Worm (Caenorhabditis elegans): ENCODE data around the gene nkb-3.

nkb-3 gene

ce11 chrX:13768562-13768961, 1.8 kb downstream of the nkb-3 start (continued):
- TF ChIP-seq fkh-4 (tag; optimal IDR thresholded peaks at IDR 0.05; ENCODE audit: borderline replicate concordance) (no peak), tlp-1 (tag; optimal IDR thresholded peaks at IDR 0.05) (no peak), lin-13 (GFP tag; optimal IDR thresholded peaks at IDR 0.05) (peak; percentile 0), ztf-11 (tag; optimal IDR thresholded peaks at IDR 0.05) (no peak), unc-86 (tag; optimal IDR thresholded peaks at IDR 0.05) (peak; percentile 52), pax-3 (tag; optimal IDR thresholded peaks at IDR 0.05) (no peak), unc-62 (GFP tag; optimal IDR thresholded peaks at IDR 0.05) (no peak), nhr-84 (tag; optimal IDR thresholded peaks at IDR 0.05) (no peak), ets-5 (GFP tag; IDR thresholded peaks at IDR 0.05) (no peak), zag-1 (tag; optimal IDR thresholded peaks at IDR 0.05) (peak; percentile 63), mef-2 (tag; optimal IDR thresholded peaks at IDR 0.05) (peak; percentile 33), irx-1 (tag; optimal IDR thresholded peaks at IDR 0.05) (no peak), ceh-88 (GFP tag; IDR thresholded peaks at IDR 0.05) (no peak), vab-15 (tag; optimal IDR thresholded peaks at IDR 0.05) (no peak), unc-98 (GFP tag; IDR thresholded peaks at IDR 0.05) (no peak), nhr-76 (tag; optimal IDR thresholded peaks at IDR 0.05) (no peak), nhr-90 (tag; optimal IDR thresholded peaks at IDR 0.05; ENCODE audit: poor library complexity) (no peak), snu-23 (GFP tag; optimal IDR thresholded peaks at IDR 0.05) (peak; percentile 16), blmp-1 (tag; optimal IDR thresholded peaks at IDR 0.05) (peak; percentile 3), egl-27 (tag; optimal IDR thresholded peaks at IDR 0.05) (peak in 1 of 2 experiments; percentile 4), aha-1 (tag; optimal IDR thresholded peaks at IDR 0.05) (no peak), ceh-63 (GFP tag; optimal IDR thresholded peaks at IDR 0.05) (no peak), lin-39 (tag; optimal IDR thresholded peaks at IDR 0.05) (no peak), lsy-2 (tag; optimal IDR thresholded peaks at IDR 0.05) (peak; percentile 14 to 61), isw-1 (GFP tag; IDR thresholded peaks at IDR 0.05) (peak; percentile 19; the same call in 1 of the 2 replicates), C34B4.2 (tag; optimal IDR thresholded peaks at IDR 0.05) (no peak), ceh-8 (GFP tag; optimal IDR thresholded peaks at IDR 0.05) (peak; percentile 12), F16B12.6 (tag; optimal IDR thresholded peaks at IDR 0.05) (no peak), ceh-82 (tag; optimal IDR thresholded peaks at IDR 0.05) (peak in 1 of 3 experiments; percentile 32)

ce11 chrX:13767282-13767681, 3.1 kb downstream of the nkb-3 start:
- TF ChIP-seq ceh-8 (GFP tag; optimal IDR thresholded peaks at IDR 0.05) (no peak), elt-2 (tag; optimal IDR thresholded peaks at IDR 0.05) (peak; percentile 13)

- TF ChIP-seq elt-2 (tag; optimal IDR thresholded peaks at IDR 0.05) = peak; percentile 70
- TF ChIP-seq aly-2 (tag; optimal IDR thresholded peaks at IDR 0.05) = no peak
These were observed 10.5 kb downstream of the nkb-3 start, which contains the start of gene cest-13 for ce11 chrX:13759676-13760447. Gene cest-13 (plus strand): TSS chrX:13760237.

- TF ChIP-seq nhr-77 (tag; optimal IDR thresholded peaks at IDR 0.05) (no peak), pax-3 (tag; optimal IDR thresholded peaks at IDR 0.05) (no peak), unc-86 (tag; optimal IDR thresholded peaks at IDR 0.05) (no peak), ceh-88 (GFP tag; IDR thresholded peaks at IDR 0.05) (no peak), sox-4 (tag; optimal IDR thresholded peaks at IDR 0.05) (no peak), sup-37 (GFP tag; optimal IDR thresholded peaks at IDR 0.05) (no peak), nhr-85 (tag) (no peak), lin-39 (tag; optimal IDR thresholded peaks at IDR 0.05) (no peak), Y116A8C.19 (tag; optimal IDR thresholded peaks at IDR 0.05; ENCODE audit: borderline replicate concordance) (no peak), lsy-2 (tag; optimal IDR thresholded peaks at IDR 0.05) (no peak), ceh-90 (tag; optimal IDR thresholded peaks at IDR 0.05) (no peak), nhr-76 (tag; optimal IDR thresholded peaks at IDR 0.05) (no peak), lin-35 (GFP tag; optimal IDR thresholded peaks at IDR 0.05) (no peak), nhr-90 (tag; optimal IDR thresholded peaks at IDR 0.05; ENCODE audit: poor library complexity) (no peak), jun-1 (tag; optimal IDR thresholded peaks at IDR 0.05) (no peak), nhr-237 (tag; optimal IDR thresholded peaks at IDR 0.05) (no peak), elt-2 (tag; optimal IDR thresholded peaks at IDR 0.05) (no peak)
These were observed 14.9 kb downstream of the nkb-3 start, which contains the start of gene aakb-1 for ce11 chrX:13755469-13755868. Gene aakb-1 (plus strand): TSS chrX:13755769.
